Worm (Caenorhabditis elegans) whole organism, L1 larva: ENCODE results near the gene F54A3.2.

ENCODE experiments used
- Y116A8C.19 ChIP-seq: sonication (generic microtip); optimal IDR thresholded peaks from 2 replicates; lab custom pipeline; 2016; ENCODE audit warnings: missing compliant biosample characterization, missing genetic modification characterization, borderline replicate concordance
- lin-39 ChIP-seq: fragments of 150-350 bp; optimal IDR thresholded peaks from 2 replicates; lab custom pipeline; 2014; ENCODE audit warnings: missing biosample characterization, missing genetic modification reagents, missing genetic modification characterization
- nhr-237 ChIP-seq: fragments of 150-350 bp; optimal IDR thresholded peaks from 2 replicates; lab custom pipeline; 2014; ENCODE audit warnings: missing biosample characterization, missing genetic modification characterization
- nhr-77 ChIP-seq: fragments of 150-350 bp; optimal IDR thresholded peaks from 2 replicates; lab custom pipeline; 2014; ENCODE audit warnings: missing biosample characterization, missing genetic modification characterization
- unc-130 ChIP-seq: fragments of 150-350 bp; optimal IDR thresholded peaks from 2 replicates; lab custom pipeline; 2017; ENCODE audit warnings: missing biosample characterization, missing genetic modification characterization, inconsistent platforms

- TF ChIP-seq nhr-237 (tag; lab: Kevin White, UChicago) (no peak), lin-39 (tag; lab: Kevin White, UChicago) (no peak), Y116A8C.19 (tag; lab: Kevin White, UChicago) (no peak), nhr-77 (tag; lab: Kevin White, UChicago) (no peak), unc-130 (tag; lab: Kevin White, UChicago) (no peak)
Measured at ce11 chrII:2298742-2299141, 55.3 kb downstream of the F54A3.2 start, which contains the start of gene B0281.4.
